Fruit fly (Drosophila melanogaster) whole organism, embryonic: Measurements from ENCODE around the gene Cpsf5.

Experiments
- BEAF-32 ChIP-seq: fragments of 200-800 bp; sonication (Bioruptor generic); optimal IDR thresholded peaks from 3 replicates; lab custom pipeline; 2017; ENCODE audit warnings: missing biosample characterization, missing genetic modification characterization, mild to moderate bottlenecking, moderate library complexity, missing genetic modification reagents
- Bgb ChIP-seq: fragments of 200-800 bp; sonication (Bioruptor generic); IDR thresholded peaks from 2 replicates; pipeline ENCODE4 v1.3.6; 2022; ENCODE audit warnings: missing biosample characterization, missing genetic modification characterization; ENCODE audit not compliant: partially characterized antibody
- CG10979 ChIP-seq: fragments of 200-800 bp; sonication (Bioruptor generic); optimal IDR thresholded peaks from 2 replicates; lab custom pipeline; 2018; ENCODE audit warnings: missing biosample characterization, mild to moderate bottlenecking, missing genetic modification characterization, moderate library complexity
- CG12659 ChIP-seq: fragments of 200-800 bp; sonication (Bioruptor generic); optimal IDR thresholded peaks from 3 replicates; lab custom pipeline; 2017; ENCODE audit warnings: mild to moderate bottlenecking, missing biosample characterization, missing genetic modification reagents, missing genetic modification characterization
- CG13287 ChIP-seq: fragments of 200-800 bp; sonication (Bioruptor generic); IDR thresholded peaks from 2 replicates; pipeline ENCODE4 v1.3.6; 2022; ENCODE audit warnings: missing biosample characterization, missing genetic modification characterization; ENCODE audit not compliant: partially characterized antibody
- CG13894 ChIP-seq: fragments of 200-800 bp; sonication (Bioruptor generic); optimal IDR thresholded peaks from 3 replicates; lab custom pipeline; 2018; ENCODE audit warnings: missing biosample characterization, mild to moderate bottlenecking, missing genetic modification characterization, moderate library complexity
- CG17612 ChIP-seq: fragments of 200-800 bp; sonication (Bioruptor generic); IDR thresholded peaks from 2 replicates; pipeline ENCODE4 v1.3.6; 2022; ENCODE audit warnings: missing biosample characterization, missing genetic modification characterization
- CG2116 ChIP-seq: fragments of 200-800 bp; sonication (Bioruptor generic); optimal IDR thresholded peaks from 3 replicates; lab custom pipeline; 2018; ENCODE audit warnings: missing biosample characterization, mild to moderate bottlenecking, missing genetic modification characterization
- CG2199 ChIP-seq: fragments of 200-800 bp; sonication (Bioruptor generic); IDR thresholded peaks from 3 replicates; pipeline ENCODE4 v1.3.6; 2022; ENCODE audit warnings: missing biosample characterization, missing genetic modification characterization
- CG30020 ChIP-seq: fragments of 200-800 bp; optimal IDR thresholded peaks from 2 replicates; lab custom pipeline; 2019; ENCODE audit warnings: missing biosample characterization, mild to moderate bottlenecking, missing genetic modification characterization, moderate library complexity
- CG33557 ChIP-seq: fragments of 200-800 bp; sonication (Bioruptor generic); optimal IDR thresholded peaks from 2 replicates; lab custom pipeline; 2019; ENCODE audit warnings: missing biosample characterization, mild to moderate bottlenecking, missing genetic modification characterization, moderate library complexity
- CG4424 ChIP-seq: fragments of 200-800 bp; sonication (Bioruptor generic); optimal IDR thresholded peaks from 3 replicates; lab custom pipeline; 2016; ENCODE audit warnings: missing biosample characterization, missing genetic modification characterization
- CG4730 ChIP-seq: fragments of 200-800 bp; sonication (Bioruptor generic); IDR thresholded peaks from 2 replicates; pipeline ENCODE4 v1.3.6; 2022; ENCODE audit warnings: missing biosample characterization, missing genetic modification characterization
- CG4820 ChIP-seq: fragments of 200-800 bp; sonication (Bioruptor generic); optimal IDR thresholded peaks from 3 replicates; lab custom pipeline; 2016; ENCODE audit warnings: missing biosample characterization, missing genetic modification characterization
- CG5953 ChIP-seq: fragments of 200-800 bp; sonication (Bioruptor generic); IDR thresholded peaks from 2 replicates; pipeline ENCODE4 v1.3.6; 2022; ENCODE audit warnings: missing biosample characterization, missing genetic modification characterization
- CG8281 ChIP-seq: fragments of 200-800 bp; sonication (Bioruptor generic); optimal IDR thresholded peaks from 2 replicates; lab custom pipeline; 2018; ENCODE audit warnings: missing biosample characterization, mild to moderate bottlenecking, missing genetic modification characterization, moderate library complexity
- CG8290 ChIP-seq, 3 experiments: fragments of 200-800 bp; sonication (Bioruptor generic); optimal IDR thresholded peaks; 2 replicates each; lab custom pipeline; 2016 to 2019; ENCODE audit warnings: missing biosample characterization in 3 of 3, missing genetic modification characterization in 3 of 3, mild to moderate bottlenecking in 2 of 3, moderate library complexity in 1 of 3
- Camta ChIP-seq: fragments of 200-800 bp; sonication (Bioruptor generic); optimal IDR thresholded peaks from 2 replicates; lab custom pipeline; 2016; ENCODE audit warnings: missing biosample characterization, missing genetic modification characterization
- CrebB ChIP-seq: fragments of 200-800 bp; sonication (Bioruptor generic); optimal IDR thresholded peaks from 3 replicates; lab custom pipeline; 2018; ENCODE audit warnings: missing biosample characterization, mild to moderate bottlenecking, missing genetic modification characterization
- Deaf1 ChIP-seq: fragments of 200-800 bp; optimal IDR thresholded peaks from 3 replicates; lab custom pipeline; 2019; ENCODE audit warnings: missing biosample characterization, mild to moderate bottlenecking, missing genetic modification characterization, moderate library complexity
- Dip3 ChIP-seq: fragments of 200-800 bp; sonication (Bioruptor generic); optimal IDR thresholded peaks from 3 replicates; lab custom pipeline; 2016; ENCODE audit warnings: missing biosample characterization, missing genetic modification characterization
- Hey ChIP-seq: fragments of 200-800 bp; sonication (Bioruptor generic); optimal IDR thresholded peaks from 3 replicates; lab custom pipeline; 2018; ENCODE audit warnings: missing biosample characterization, mild to moderate bottlenecking, missing genetic modification characterization
- Lpt ChIP-seq: fragments of >200 bp; optimal IDR thresholded peaks from 2 replicates; lab custom pipeline; 2018; ENCODE audit warnings: missing biosample characterization, missing genetic modification characterization
- MBD-R2 ChIP-seq: fragments of 200-800 bp; sonication (Bioruptor generic); IDR thresholded peaks from 2 replicates; pipeline ENCODE4 v1.3.6; 2022; ENCODE audit warnings: missing biosample characterization, missing genetic modification characterization
- Nf-YB ChIP-seq: fragments of 200-800 bp; sonication (Bioruptor generic); optimal IDR thresholded peaks from 3 replicates; lab custom pipeline; 2019; ENCODE audit warnings: missing biosample characterization, mild to moderate bottlenecking, missing genetic modification characterization, moderate library complexity
- NfI ChIP-seq: fragments of 200-800 bp; sonication (Bioruptor generic); optimal IDR thresholded peaks from 3 replicates; lab custom pipeline; 2018; ENCODE audit warnings: missing biosample characterization, mild to moderate bottlenecking, missing genetic modification characterization, moderate library complexity
- Scr ChIP-seq: fragments of 200-800 bp; sonication (Bioruptor generic); IDR thresholded peaks from 2 replicates; pipeline ENCODE4 v1.3.6; 2022; ENCODE audit warnings: missing biosample characterization, missing genetic modification characterization; ENCODE audit not compliant: partially characterized antibody
- cg ChIP-seq: fragments of 200-800 bp; sonication (Bioruptor generic); optimal IDR thresholded peaks from 3 replicates; lab custom pipeline; 2019; ENCODE audit warnings: missing biosample characterization, mild to moderate bottlenecking, missing genetic modification characterization, moderate library complexity
- da ChIP-seq: fragments of 200-800 bp; sonication (Bioruptor generic); optimal IDR thresholded peaks from 2 replicates; lab custom pipeline; 2016; ENCODE audit warnings: missing biosample characterization, missing genetic modification characterization
- exex ChIP-seq: fragments of 200-800 bp; sonication (Bioruptor generic); optimal IDR thresholded peaks from 4 replicates; lab custom pipeline; 2018; ENCODE audit warnings: missing biosample characterization, mild to moderate bottlenecking, missing genetic modification characterization, moderate library complexity
- gce ChIP-seq: fragments of 200-800 bp; sonication (Bioruptor generic); IDR thresholded peaks from 3 replicates; pipeline ENCODE4 v1.3.6; 2022; ENCODE audit warnings: missing biosample characterization, missing genetic modification characterization
- insv ChIP-seq, 2 experiments: fragments of 200-800 bp; sonication (Bioruptor generic); optimal IDR thresholded peaks; 3 replicates each; lab custom pipeline; 2016 to 2018; ENCODE audit warnings: missing biosample characterization in 2 of 2, missing genetic modification characterization in 2 of 2
- lbe ChIP-seq: fragments of 200-800 bp; sonication (Bioruptor generic); optimal IDR thresholded peaks from 2 replicates; lab custom pipeline; 2016; ENCODE audit warnings: missing biosample characterization, mild to moderate bottlenecking, missing genetic modification characterization
- mld ChIP-seq: fragments of 200-800 bp; sonication (Bioruptor generic); IDR thresholded peaks from 3 replicates; pipeline ENCODE4 v1.3.6; 2022; ENCODE audit warnings: missing biosample characterization, missing genetic modification characterization; ENCODE audit not compliant: partially characterized antibody
- nau ChIP-seq: fragments of 200-800 bp; sonication (Bioruptor generic); optimal IDR thresholded peaks from 3 replicates; lab custom pipeline; 2017; ENCODE audit warnings: missing biosample characterization, mild to moderate bottlenecking, missing genetic modification characterization, missing genetic modification reagents
- nerfin-1 ChIP-seq: fragments of 200-800 bp; sonication (Bioruptor generic); optimal IDR thresholded peaks from 3 replicates; lab custom pipeline; 2019; ENCODE audit warnings: missing biosample characterization, mild to moderate bottlenecking, missing genetic modification characterization, moderate library complexity
- nom ChIP-seq: fragments of 200-800 bp; sonication (Bioruptor generic); optimal IDR thresholded peaks from 2 replicates; lab custom pipeline; 2017; ENCODE audit warnings: missing biosample characterization, missing genetic modification characterization, mild to moderate bottlenecking, moderate library complexity, missing genetic modification reagents
- onecut ChIP-seq: fragments of 200-800 bp; sonication (Bioruptor generic); IDR thresholded peaks from 2 replicates; pipeline ENCODE4 v1.3.6; 2022; ENCODE audit warnings: missing biosample characterization, missing genetic modification characterization
- org-1 ChIP-seq: fragments of 200-800 bp; sonication (Bioruptor generic); optimal IDR thresholded peaks from 2 replicates; lab custom pipeline; 2017; ENCODE audit warnings: missing biosample characterization, missing genetic modification characterization
- pan ChIP-seq, 4 experiments: fragments of >200 bp in 3 of 4; fragments of 200-800 bp in 1 of 4; sonication (Bioruptor generic) in 1 of 4; optimal IDR thresholded peaks in 3 of 4; IDR thresholded peaks in 1 of 4; 2 replicates each; pipeline versions ENCODE4 v1.3.6 to Lab custom; 2017 to 2022; ENCODE audit warnings: missing biosample characterization in 2 of 4, missing genetic modification characterization in 2 of 4, mixed read lengths in 1 of 4
- rib ChIP-seq: fragments of 200-800 bp; sonication (Bioruptor generic); IDR thresholded peaks from 2 replicates; pipeline ENCODE4 v1.3.6; 2022; ENCODE audit warnings: missing biosample characterization, missing genetic modification characterization
- sna ChIP-seq: fragments of 200-800 bp; sonication (Bioruptor generic); IDR thresholded peaks from 2 replicates; pipeline ENCODE4 v1.3.6; 2022; ENCODE audit warnings: missing biosample characterization, missing genetic modification characterization; ENCODE audit not compliant: partially characterized antibody
- twi ChIP-seq: fragments of 200-800 bp; optimal IDR thresholded peaks from 2 replicates; lab custom pipeline; 2019; ENCODE audit warnings: missing biosample characterization, mild to moderate bottlenecking, missing genetic modification characterization, moderate library complexity
- unc-4 ChIP-seq: fragments of 200-800 bp; sonication (Bioruptor generic); IDR thresholded peaks from 2 replicates; pipeline ENCODE4 v1.3.6; 2022; ENCODE audit warnings: missing biosample characterization, missing genetic modification characterization; ENCODE audit not compliant: partially characterized antibody
- yki ChIP-seq: fragments of >200 bp; optimal IDR thresholded peaks from 3 replicates; lab custom pipeline; 2018

Cpsf5 gene

DNA sequence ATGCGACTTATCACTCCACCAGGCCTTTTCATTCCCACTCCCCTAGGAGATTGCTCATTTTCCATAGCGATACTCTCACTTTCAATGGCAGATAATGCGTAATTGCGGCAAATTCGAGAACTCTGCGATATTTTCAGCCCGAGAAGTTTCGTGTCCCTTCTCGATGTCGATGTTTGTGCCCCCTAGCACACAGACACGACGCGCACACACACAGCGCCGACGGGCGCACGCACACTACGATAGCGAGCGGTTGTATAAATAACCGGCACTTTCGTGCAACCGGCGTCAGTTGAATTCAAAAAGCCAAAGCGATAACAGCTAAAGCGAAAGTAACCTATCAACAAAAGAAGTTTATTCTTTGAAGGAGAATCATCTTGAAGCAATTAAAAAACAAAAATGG lies 29.2 kb upstream of the Cpsf5 start, which contains the start of gene Hsp23 (continued):
- no peak for TF ChIP-seq rib
- no peak for TF ChIP-seq CG8281 (tag; lab: Kevin White, UChicago)
- peak; percentile 37 for TF ChIP-seq nerfin-1
- TF ChIP-seq CG8290 (GFP tag; optimal IDR thresholded peaks at IDR 0.05; lab: Kevin White, UChicago): no peak
- no peak for TF ChIP-seq CG8290 (tag; optimal IDR thresholded peaks at IDR 0.05; lab: Kevin White, UChicago)
- no peak for TF ChIP-seq CG12659 (GFP tag; lab: Kevin White, UChicago)
- TF ChIP-seq NfI (GFP tag; lab: Kevin White, UChicago): no peak
- TF ChIP-seq Hey: no peak
- no peak for TF ChIP-seq exex (tag; lab: Kevin White, UChicago)
- TF ChIP-seq CrebB (tag; lab: Kevin White, UChicago): no peak
- TF ChIP-seq Camta: no peak
- TF ChIP-seq twi (tag; lab: Kevin White, UChicago): no peak
- TF ChIP-seq MBD-R2: 0 out of 2 replicates have a peak, but pooled peaks have one; percentile 9
- TF ChIP-seq CG4424 (GFP tag; lab: Kevin White, UChicago): no peak
- TF ChIP-seq Deaf1 (tag; lab: Kevin White, UChicago): peak; percentile 77
- TF ChIP-seq insv (GFP tag; optimal IDR thresholded peaks at IDR 0.05; lab: Kevin White, UChicago): peak in 1 of 2 experiments; percentile 40
- TF ChIP-seq lbe: peak; percentile 65
- no peak for TF ChIP-seq gce (GFP tag; lab: Robert Waterston, UW)
- TF ChIP-seq cg: peak; percentile 84
- no peak for TF ChIP-seq org-1
- no peak for TF ChIP-seq Nf-YB
- peak; percentile 44 for TF ChIP-seq Scr (GFP tag; lab: Robert Waterston, UW)
- TF ChIP-seq CG2199 (GFP tag; lab: Robert Waterston, UW): peak; percentile 50; the same call in 1 of the 3 replicates
- TF ChIP-seq CG33557 (GFP tag; lab: Kevin White, UChicago): peak; percentile 11
- no peak for TF ChIP-seq yki (lab: Kevin White, UChicago)
- TF ChIP-seq CG30020 (tag; lab: Kevin White, UChicago): peak; percentile 21
- TF ChIP-seq Bgb (GFP tag; lab: Robert Waterston, UW): peak; percentile 17; the same call in 1 of the 2 replicates
- TF ChIP-seq Lpt (GFP tag; lab: Kevin White, UChicago): no peak
- TF ChIP-seq da: no peak
- no peak for TF ChIP-seq CG5953
- 0 out of 3 replicates have a peak, but pooled peaks have one; percentile 15 for TF ChIP-seq mld (GFP tag; lab: Robert Waterston, UW)
- TF ChIP-seq CG4730 (GFP tag; lab: Robert Waterston, UW): no peak
- no peak for TF ChIP-seq CG2116 (GFP tag; lab: Kevin White, UChicago)
- TF ChIP-seq CG13894 (tag; lab: Kevin White, UChicago): peak; percentile 45
- no peak for TF ChIP-seq nau (GFP tag; lab: Kevin White, UChicago)
- TF ChIP-seq sna: peak; percentile 38; the same call in 1 of the 2 replicates
- TF ChIP-seq CG10979 (tag; lab: Kevin White, UChicago): no peak
- no peak for TF ChIP-seq Dip3 (GFP tag; lab: Kevin White, UChicago)
- peak; percentile 51; the same call in 1 of the 2 replicates for TF ChIP-seq CG13287
- 0 out of 2 replicates have a peak, but pooled peaks have one; percentile 30 for TF ChIP-seq unc-4 (GFP tag; lab: Robert Waterston, UW)
- TF ChIP-seq onecut (GFP tag; lab: Robert Waterston, UW): peak; percentile 29; the same call in 1 of the 2 replicates
- no peak for TF ChIP-seq CG4820 (GFP tag; lab: Kevin White, UChicago)
- TF ChIP-seq BEAF-32: peak; percentile 27
- peak; percentile 42 for TF ChIP-seq nom (GFP tag; lab: Kevin White, UChicago)
- TF ChIP-seq CG17612 (GFP tag; lab: Robert Waterston, UW): no peak
- no peak for TF ChIP-seq pan (optimal IDR thresholded peaks at IDR 0.05; lab: Kevin White, UChicago)
- no peak for TF ChIP-seq pan (GFP tag; optimal IDR thresholded peaks at IDR 0.05 in 1 of 2, IDR thresholded peaks at IDR 0.05 in 1 of 2)
